Worm (Caenorhabditis elegans) whole organism, L1 larva: ENCODE measurements around the gene ZK1307.4.

ENCODE experiments used
- alr-1 ChIP-seq: fragments of 200-800 bp; sonication (Bioruptor generic); optimal IDR thresholded peaks from 2 replicates; lab custom pipeline; 2018; ENCODE audit warnings: borderline replicate concordance, mild to moderate bottlenecking, missing genetic modification characterization, missing compliant biosample characterization
- ceh-82 ChIP-seq, 3 experiments: fragments of 150-350 bp in 1 of 3; sonication (generic microtip) in 2 of 3; optimal IDR thresholded peaks; 2 replicates each; lab custom pipeline; 2014 to 2017; ENCODE audit warnings: missing biosample characterization in 3 of 3, missing genetic modification characterization in 3 of 3
- dpl-1 ChIP-seq, 3 experiments: fragments of 150-350 bp in 2 of 3; sonication (generic microtip) in 1 of 3; optimal IDR thresholded peaks; 2 replicates each; lab custom pipeline; 2014 to 2017; ENCODE audit warnings: missing biosample characterization in 3 of 3, missing genetic modification characterization in 3 of 3, missing genetic modification reagents in 3 of 3
- elt-3 ChIP-seq, 6 experiments: fragments of 150-350 bp in 1 of 6; sonication (generic microtip); optimal IDR thresholded peaks; 2 replicates each; lab custom pipeline; 2017 to 2018; ENCODE audit warnings: missing biosample characterization in 6 of 6, missing genetic modification characterization in 6 of 6, inconsistent platforms in 1 of 6
- lin-13 ChIP-seq: fragments of 150-350 bp; optimal IDR thresholded peaks from 2 replicates; lab custom pipeline; 2014; ENCODE audit warnings: missing biosample characterization, missing genetic modification reagents, missing genetic modification characterization
- mef-2 ChIP-seq: fragments of 150-350 bp; optimal IDR thresholded peaks from 2 replicates; lab custom pipeline; 2014; ENCODE audit warnings: missing biosample characterization, missing genetic modification characterization
- nhr-71 ChIP-seq: sonication (generic microtip); optimal IDR thresholded peaks from 2 replicates; lab custom pipeline; 2016; ENCODE audit warnings: mild to moderate bottlenecking, missing genetic modification characterization, moderate library complexity, missing compliant biosample characterization
- nhr-76 ChIP-seq: sonication (generic microtip); optimal IDR thresholded peaks from 2 replicates; lab custom pipeline; 2017; ENCODE audit warnings: missing biosample characterization, missing genetic modification characterization
- pag-3 ChIP-seq: sonication (generic microtip); optimal IDR thresholded peaks from 2 replicates; lab custom pipeline; 2017; ENCODE audit warnings: missing genetic modification characterization, mild to moderate bottlenecking, missing compliant biosample characterization, antibody characterized with exemption, borderline replicate concordance; ENCODE audit not compliant: insufficient read depth
- snpc-4 ChIP-seq: fragments of 150-350 bp; optimal IDR thresholded peaks from 2 replicates; lab custom pipeline; 2014; ENCODE audit warnings: missing biosample characterization, missing genetic modification characterization

DNA sequence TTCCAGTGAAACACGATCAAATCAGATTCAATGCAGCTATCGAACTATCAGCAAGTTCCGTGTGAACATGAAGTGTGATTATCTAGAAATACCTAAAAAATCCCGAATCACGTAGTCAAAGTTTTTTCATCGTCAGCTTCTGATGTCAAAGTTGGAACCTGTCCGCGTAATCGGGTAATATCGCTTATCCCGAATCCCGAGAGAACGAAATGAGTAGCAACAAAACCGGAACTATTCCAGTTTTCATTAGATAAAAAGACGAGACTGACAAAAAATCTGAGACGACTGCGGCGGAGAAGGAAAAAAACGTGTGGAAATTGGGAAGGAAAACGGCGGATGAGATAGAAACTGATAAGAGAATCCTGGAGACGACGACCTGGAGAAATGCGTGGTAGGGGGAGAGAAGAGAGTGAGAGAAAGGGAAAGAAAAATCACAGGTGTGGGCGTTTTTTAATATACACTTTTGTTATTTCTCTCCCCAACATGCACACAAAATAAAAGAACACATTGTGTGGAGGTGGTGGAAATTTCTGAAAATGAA is 31.5 kb downstream of the ZK1307.4 start:
- no peak for TF ChIP-seq alr-1 (tag; lab: Kevin White, UChicago)
- no peak for TF ChIP-seq mef-2 (tag; lab: Kevin White, UChicago)
- no peak for TF ChIP-seq ceh-82 (tag; optimal IDR thresholded peaks at IDR 0.05; lab: Kevin White, UChicago)
- TF ChIP-seq lin-13 (GFP tag; lab: Kevin White, UChicago) = no peak
- no peak for TF ChIP-seq pag-3 (tag; lab: Kevin White, UChicago)
- TF ChIP-seq elt-3 (tag; optimal IDR thresholded peaks at IDR 0.05; lab: Kevin White, UChicago) = no peak
- TF ChIP-seq nhr-71 = no peak
- TF ChIP-seq snpc-4 = no peak
- TF ChIP-seq nhr-76 = no peak
- TF ChIP-seq dpl-1 (GFP tag; optimal IDR thresholded peaks at IDR 0.05; lab: Kevin White, UChicago) = no peak
